ENCODE assay signal across 1 worm cellular context in genomic region chrII:7352507-7352906, ce11.
TF ChIP-seq lines count a peak whose summit lies in the region.

Gene hsp-4 (minus strand): TSS chrII:7352645.

TF ChIP-seq in whole organism, L1 larva, 84 proteins besides CTCF, POLR2A, EP300 and RAD21 (continued from another document):
- TF ChIP-seq mdl-1 (tag; optimal IDR thresholded peaks at IDR 0.05; lab: Kevin White, UChicago) (no peak), irx-1 (tag; optimal IDR thresholded peaks at IDR 0.05; lab: Kevin White, UChicago) (no peak), elt-3 (tag; optimal IDR thresholded peaks at IDR 0.05; lab: Kevin White, UChicago) (no peak), hlh-17 (GFP tag; optimal IDR thresholded peaks at IDR 0.05; lab: Kevin White, UChicago; ENCODE audit: borderline replicate concordance) (no peak), blmp-1 (tag; optimal IDR thresholded peaks at IDR 0.05; lab: Kevin White, UChicago) (peak; percentile 79), zip-4 (GFP tag; optimal IDR thresholded peaks at IDR 0.05; lab: Kevin White, UChicago) (no peak)
